Fruit fly (Drosophila melanogaster): Measurements from ENCODE around the gene Npc1a.

The Npc1a gene

dm6 chr2L:10260750-10261493 lies 39.9 kb upstream of the Npc1a start, which contains the start of gene Pten (continued):
- TF ChIP-seq Hr78 (GFP tag; optimal IDR thresholded peaks at IDR 0.05) (no peak), CG12391 (tag; optimal IDR thresholded peaks at IDR 0.05) (peak; percentile 75), dpn (GFP tag; optimal IDR thresholded peaks at IDR 0.05) (peak; percentile 63 to 76), Dll (GFP tag; IDR thresholded peaks at IDR 0.05; ENCODE audit: partially characterized antibody) (peak; percentile 84), Abd-B (GFP tag; optimal IDR thresholded peaks at IDR 0.05) (no peak), fd3F (GFP tag; optimal IDR thresholded peaks at IDR 0.05) (peak; percentile 42), Asciz (GFP tag; optimal IDR thresholded peaks at IDR 0.05) (no peak), Opbp (GFP tag; IDR thresholded peaks at IDR 0.05; ENCODE audit: partially characterized antibody) (peak; percentile 91; the same call in 2 of the 3 replicates), H2.0 (GFP tag; IDR thresholded peaks at IDR 0.05) (no peak; the same call in 1 of the 2 replicates), CG14050 (GFP tag; IDR thresholded peaks at IDR 0.05) (peak; percentile 43; the same call in 2 of the 3 replicates), kah (GFP tag; optimal IDR thresholded peaks at IDR 0.05) (peak; percentile 83), CG3281 (GFP tag; optimal IDR thresholded peaks at IDR 0.05) (peak; percentile 59), CG4424 (GFP tag; optimal IDR thresholded peaks at IDR 0.05) (peak; percentile 82), ato (GFP tag; IDR thresholded peaks at IDR 0.05; ENCODE audit: partially characterized antibody) (peak; percentile 87), ap (GFP tag; IDR thresholded peaks at IDR 0.05) (no peak; the same call in 1 of the 2 replicates), CG6683 (GFP tag; optimal IDR thresholded peaks at IDR 0.05) (no peak), az2 (GFP tag; optimal IDR thresholded peaks at IDR 0.05) (peak; percentile 62), C15 (GFP tag; IDR thresholded peaks at IDR 0.05) (0 out of 3 replicates have a peak, but pooled peaks have one; percentile 33), Dbx (GFP tag; IDR thresholded peaks at IDR 0.05) (peak; percentile 76; the same call in 2 of the 3 replicates), cwo (GFP tag; optimal IDR thresholded peaks at IDR 0.05) (no peak), CG13424 (tag; optimal IDR thresholded peaks at IDR 0.05) (peak; percentile 56), CG9215 (GFP tag; IDR thresholded peaks at IDR 0.05) (no peak), CG9876 (GFP tag; optimal IDR thresholded peaks at IDR 0.05) (no peak), CG6175 (GFP tag; IDR thresholded peaks at IDR 0.05) (no peak), CG2116 (GFP tag; optimal IDR thresholded peaks at IDR 0.05) (peak; percentile 77), salm (tag; optimal IDR thresholded peaks at IDR 0.05) (no peak), Hmx (GFP tag; optimal IDR thresholded peaks at IDR 0.05) (peak; percentile 41), CG4282 (GFP tag; optimal IDR thresholded peaks at IDR 0.05) (no peak), sob (GFP tag; IDR thresholded peaks at IDR 0.05) (0 out of 2 replicates have a peak, but pooled peaks have one; percentile 54), nerfin-2 (GFP tag; IDR thresholded peaks at IDR 0.05; ENCODE audit: partially characterized antibody) (peak; percentile 89), CG18619 (GFP tag; optimal IDR thresholded peaks at IDR 0.05) (no peak), CG11560 (tag; IDR thresholded peaks at IDR 0.05) (peak; percentile 92; the same call in 2 of the 3 replicates), pan (optimal IDR thresholded peaks at IDR 0.05) (no peak), pan (GFP tag; optimal IDR thresholded peaks at IDR 0.05 in 1 of 2, IDR thresholded peaks at IDR 0.05 in 1 of 2) (peak in 1 of 2 experiments; percentile 79), CkIIα-i1 (GFP tag; IDR thresholded peaks at IDR 0.05) (no peak), CG3847 (GFP tag; IDR thresholded peaks at IDR 0.05) (no peak), Dek (tag; optimal IDR thresholded peaks at IDR 0.05) (no peak), Sin3A (optimal IDR thresholded peaks at IDR 0.05) (no peak), tup (GFP tag; optimal IDR thresholded peaks at IDR 0.05) (no peak), CG12942 (GFP tag; optimal IDR thresholded peaks at IDR 0.05) (peak; percentile 38), unpg (GFP tag; optimal IDR thresholded peaks at IDR 0.05) (peak; percentile 41), dmrt11E (tag; optimal IDR thresholded peaks at IDR 0.05) (peak; percentile 68), yki (optimal IDR thresholded peaks at IDR 0.05) (no peak), MESR4 (GFP tag; optimal IDR thresholded peaks at IDR 0.05) (peak; percentile 92), nerfin-1 (tag; optimal IDR thresholded peaks at IDR 0.05) (peak; percentile 48), CG17568 (GFP tag; optimal IDR thresholded peaks at IDR 0.05) (no peak), peb (GFP tag; IDR thresholded peaks at IDR 0.05) (no peak), HLH4C (GFP tag; IDR thresholded peaks at IDR 0.05; ENCODE audit: partially characterized antibody) (peak; percentile 94), CG18011 (GFP tag; optimal IDR thresholded peaks at IDR 0.05) (no peak)
